Fruit fly (Drosophila melanogaster): ENCODE data around the gene CG17162.

CG17162 gene

dm6 chrX:23067521-23068459 lies 28.7 kb downstream of the CG17162 start, which contains the start of gene CG17167:
CG17167 (plus strand) TSS chrX:23068301.
- no peak for TF ChIP-seq psq (optimal IDR thresholded peaks at IDR 0.05)
- no peak for TF ChIP-seq insv (optimal IDR thresholded peaks at IDR 0.05)
- TF ChIP-seq h (optimal IDR thresholded peaks at IDR 0.05), result no peak
- TF ChIP-seq Myc (optimal IDR thresholded peaks at IDR 0.05), result no peak
- no peak for TF ChIP-seq Sin3A (optimal IDR thresholded peaks at IDR 0.05)
- no peak for TF ChIP-seq ttk (optimal IDR thresholded peaks at IDR 0.05)

- TF ChIP-seq Sin3A (optimal IDR thresholded peaks at IDR 0.05), result no peak
- TF ChIP-seq insv (optimal IDR thresholded peaks at IDR 0.05), result no peak
- TF ChIP-seq Myc (optimal IDR thresholded peaks at IDR 0.05), result no peak
Observed at dm6 chrX:23035766-23036165, 60.8 kb downstream of the CG17162 start, which contains the start of gene CG12061. CG12061 (plus strand) TSS chrX:23036066.

Data from Kc167 (cell line).